Fruit fly (Drosophila melanogaster) whole organism, embryonic: ENCODE results near the gene Bmcp.

Source experiments
- CG10543 ChIP-seq: fragments of 200-800 bp; sonication (Bioruptor generic); optimal IDR thresholded peaks from 3 replicates; lab custom pipeline; 2017; ENCODE audit warnings: missing biosample characterization, mild to moderate bottlenecking, missing genetic modification characterization, moderate library complexity
- CG11560 ChIP-seq: fragments of 200-800 bp; sonication (Bioruptor generic); IDR thresholded peaks from 3 replicates; pipeline ENCODE4 v1.3.6; 2022; ENCODE audit warnings: missing biosample characterization, missing genetic modification characterization
- CG12155 ChIP-seq: fragments of 200-800 bp; sonication (Bioruptor generic); optimal IDR thresholded peaks from 3 replicates; lab custom pipeline; 2016; ENCODE audit warnings: missing biosample characterization, missing genetic modification characterization
- CG12659 ChIP-seq: fragments of 200-800 bp; sonication (Bioruptor generic); optimal IDR thresholded peaks from 3 replicates; lab custom pipeline; 2017; ENCODE audit warnings: mild to moderate bottlenecking, missing biosample characterization, missing genetic modification reagents, missing genetic modification characterization
- CG13287 ChIP-seq: fragments of 200-800 bp; sonication (Bioruptor generic); IDR thresholded peaks from 2 replicates; pipeline ENCODE4 v1.3.6; 2022; ENCODE audit warnings: missing biosample characterization, missing genetic modification characterization; ENCODE audit not compliant: partially characterized antibody
- CG13424 ChIP-seq: fragments of 200-800 bp; sonication (Bioruptor generic); optimal IDR thresholded peaks from 2 replicates; lab custom pipeline; 2019; ENCODE audit warnings: missing biosample characterization, mild to moderate bottlenecking, missing genetic modification characterization, moderate library complexity
- CG13624 ChIP-seq: fragments of 200-800 bp; sonication (Bioruptor generic); optimal IDR thresholded peaks from 2 replicates; lab custom pipeline; 2016; ENCODE audit warnings: missing biosample characterization, missing genetic modification characterization
- CG13894 ChIP-seq: fragments of 200-800 bp; sonication (Bioruptor generic); optimal IDR thresholded peaks from 3 replicates; lab custom pipeline; 2018; ENCODE audit warnings: missing biosample characterization, mild to moderate bottlenecking, missing genetic modification characterization, moderate library complexity
- CG14014 ChIP-seq: fragments of 200-800 bp; sonication (Bioruptor generic); IDR thresholded peaks from 2 replicates; pipeline ENCODE4 v1.3.6; 2022; ENCODE audit warnings: missing biosample characterization, missing genetic modification characterization
- CG14441 ChIP-seq: fragments of 200-800 bp; sonication (Bioruptor generic); IDR thresholded peaks from 2 replicates; pipeline ENCODE4 v1.3.6; 2022; ENCODE audit warnings: missing biosample characterization, missing genetic modification characterization
- CG14710 ChIP-seq: fragments of 200-800 bp; sonication (Bioruptor generic); optimal IDR thresholded peaks from 3 replicates; lab custom pipeline; 2019; ENCODE audit warnings: missing biosample characterization, mild to moderate bottlenecking, missing genetic modification characterization, moderate library complexity
- CG18011 ChIP-seq: fragments of 200-800 bp; sonication (Bioruptor generic); optimal IDR thresholded peaks from 2 replicates; lab custom pipeline; 2017; ENCODE audit warnings: missing biosample characterization, missing genetic modification characterization, mild to moderate bottlenecking, moderate library complexity, missing genotype
- CG18764 ChIP-seq: fragments of 200-800 bp; sonication (Bioruptor generic); optimal IDR thresholded peaks from 3 replicates; lab custom pipeline; 2016; ENCODE audit warnings: missing biosample characterization, missing genetic modification characterization
- CG2678 ChIP-seq: fragments of 200-800 bp; sonication (Bioruptor generic); optimal IDR thresholded peaks from 3 replicates; lab custom pipeline; 2019; ENCODE audit warnings: missing biosample characterization, mild to moderate bottlenecking, missing genetic modification characterization, moderate library complexity
- CG3281 ChIP-seq: fragments of 200-800 bp; sonication (Bioruptor generic); optimal IDR thresholded peaks from 3 replicates; lab custom pipeline; 2017; ENCODE audit warnings: missing biosample characterization, mild to moderate bottlenecking, missing genetic modification characterization
- CG34224 ChIP-seq: fragments of 200-800 bp; sonication (Bioruptor generic); IDR thresholded peaks from 3 replicates; pipeline ENCODE4 v1.3.6; 2022; ENCODE audit warnings: missing biosample characterization, missing genetic modification characterization; ENCODE audit not compliant: partially characterized antibody
- CG34376 ChIP-seq: fragments of 200-800 bp; sonication (Bioruptor generic); optimal IDR thresholded peaks from 2 replicates; lab custom pipeline; 2018; ENCODE audit warnings: missing biosample characterization, mild to moderate bottlenecking, missing genetic modification characterization
- CG34422 ChIP-seq: fragments of 200-800 bp; sonication (Bioruptor generic); IDR thresholded peaks from 3 replicates; pipeline ENCODE4 v1.3.6; 2022; ENCODE audit warnings: missing biosample characterization, missing genetic modification characterization
- CG6791 ChIP-seq: fragments of 200-800 bp; sonication (Bioruptor generic); IDR thresholded peaks from 3 replicates; pipeline ENCODE4 v1.3.6; 2022; ENCODE audit warnings: missing biosample characterization, missing genetic modification characterization; ENCODE audit not compliant: partially characterized antibody
- CG8388 ChIP-seq: fragments of 200-800 bp; sonication (Bioruptor generic); optimal IDR thresholded peaks from 2 replicates; lab custom pipeline; 2019; ENCODE audit warnings: missing biosample characterization, mild to moderate bottlenecking, missing genetic modification characterization, moderate library complexity
- CG8924 ChIP-seq: fragments of 200-800 bp; optimal IDR thresholded peaks from 3 replicates; lab custom pipeline; 2019; ENCODE audit warnings: missing biosample characterization, mild to moderate bottlenecking, missing genetic modification characterization, moderate library complexity
- Dref ChIP-seq: fragments of 200-800 bp; sonication (Bioruptor generic); IDR thresholded peaks from 2 replicates; pipeline ENCODE4 v1.3.6; 2022; ENCODE audit warnings: missing biosample characterization, missing genetic modification characterization
- Fer3 ChIP-seq: fragments of 200-800 bp; sonication (Bioruptor generic); optimal IDR thresholded peaks from 2 replicates; lab custom pipeline; 2018; ENCODE audit warnings: missing biosample characterization, mild to moderate bottlenecking, missing genetic modification characterization, moderate library complexity
- HmgZ ChIP-seq: fragments of 200-800 bp; sonication (Bioruptor generic); optimal IDR thresholded peaks from 2 replicates; lab custom pipeline; 2018; ENCODE audit warnings: missing biosample characterization, mild to moderate bottlenecking, missing genetic modification characterization
- Hr39 ChIP-seq: fragments of >200 bp; optimal IDR thresholded peaks from 2 replicates; lab custom pipeline; 2017
- Lhr ChIP-seq: fragments of 200-800 bp; sonication (Bioruptor generic); optimal IDR thresholded peaks from 3 replicates; lab custom pipeline; 2017; ENCODE audit warnings: mild to moderate bottlenecking, missing biosample characterization, missing genetic modification reagents, missing genetic modification characterization
- Nf-YC ChIP-seq: fragments of 200-800 bp; optimal IDR thresholded peaks from 3 replicates; lab custom pipeline; 2019; ENCODE audit warnings: missing biosample characterization, mild to moderate bottlenecking, missing genetic modification characterization, moderate library complexity
- Scr ChIP-seq: fragments of 200-800 bp; sonication (Bioruptor generic); IDR thresholded peaks from 2 replicates; pipeline ENCODE4 v1.3.6; 2022; ENCODE audit warnings: missing biosample characterization, missing genetic modification characterization; ENCODE audit not compliant: partially characterized antibody
- Sry-δ ChIP-seq: fragments of 200-800 bp; sonication (Bioruptor generic); optimal IDR thresholded peaks from 2 replicates; lab custom pipeline; 2016; ENCODE audit warnings: missing biosample characterization, missing genetic modification characterization
- crp ChIP-seq, 2 experiments: fragments of 200-800 bp; sonication (Bioruptor generic); optimal IDR thresholded peaks; 2 replicates in 1 of 2; 3 replicates in 1 of 2; lab custom pipeline; 2017; ENCODE audit warnings: missing biosample characterization in 2 of 2, missing genetic modification characterization in 2 of 2, mild to moderate bottlenecking in 1 of 2, moderate library complexity in 1 of 2
- dimm ChIP-seq: fragments of 200-800 bp; sonication (Bioruptor generic); IDR thresholded peaks from 2 replicates; pipeline ENCODE4 v1.3.6; 2022; ENCODE audit warnings: missing biosample characterization, missing genetic modification characterization
- dpn ChIP-seq, 2 experiments: fragments of 200-800 bp; sonication (Bioruptor generic); optimal IDR thresholded peaks; 3 replicates each; lab custom pipeline; 2016; ENCODE audit warnings: missing biosample characterization in 2 of 2, missing genetic modification characterization in 2 of 2
- exex ChIP-seq: fragments of 200-800 bp; sonication (Bioruptor generic); optimal IDR thresholded peaks from 4 replicates; lab custom pipeline; 2018; ENCODE audit warnings: missing biosample characterization, mild to moderate bottlenecking, missing genetic modification characterization, moderate library complexity
- gfzf ChIP-seq: fragments of 200-800 bp; sonication (Bioruptor generic); optimal IDR thresholded peaks from 2 replicates; lab custom pipeline; 2016; ENCODE audit warnings: missing biosample characterization, mild to moderate bottlenecking, missing genetic modification characterization, moderate library complexity
- grn ChIP-seq: fragments of 200-800 bp; sonication (Bioruptor generic); optimal IDR thresholded peaks from 3 replicates; lab custom pipeline; 2017; ENCODE audit warnings: missing biosample characterization, missing genetic modification characterization
- gsb-n ChIP-seq: fragments of 200-800 bp; sonication (Bioruptor generic); optimal IDR thresholded peaks from 3 replicates; lab custom pipeline; 2018; ENCODE audit warnings: missing biosample characterization, mild to moderate bottlenecking, missing genetic modification characterization
- insv ChIP-seq, 2 experiments: fragments of 200-800 bp; sonication (Bioruptor generic); optimal IDR thresholded peaks; 3 replicates each; lab custom pipeline; 2016 to 2018; ENCODE audit warnings: missing biosample characterization in 2 of 2, missing genetic modification characterization in 2 of 2
- klu ChIP-seq: fragments of 200-800 bp; sonication (Bioruptor generic); IDR thresholded peaks from 2 replicates; pipeline ENCODE4 v1.3.6; 2022; ENCODE audit warnings: missing biosample characterization, missing genetic modification characterization
- lab ChIP-seq: fragments of 200-800 bp; sonication (Bioruptor generic); optimal IDR thresholded peaks from 3 replicates; lab custom pipeline; 2017; ENCODE audit warnings: missing biosample characterization, missing genetic modification characterization, mild to moderate bottlenecking, moderate library complexity, missing genetic modification reagents
- mirr ChIP-seq: fragments of 200-800 bp; sonication (Bioruptor generic); optimal IDR thresholded peaks from 3 replicates; lab custom pipeline; 2018; ENCODE audit warnings: missing biosample characterization, mild to moderate bottlenecking, missing genetic modification characterization
- phol ChIP-seq: fragments of 200-800 bp; sonication (Bioruptor generic); optimal IDR thresholded peaks from 3 replicates; lab custom pipeline; 2018; ENCODE audit warnings: missing biosample characterization, mild to moderate bottlenecking, missing genetic modification characterization, moderate library complexity
- pita ChIP-seq: fragments of 200-800 bp; sonication (Bioruptor generic); optimal IDR thresholded peaks from 2 replicates; lab custom pipeline; 2017; ENCODE audit warnings: missing biosample characterization, mild to moderate bottlenecking, missing genetic modification characterization
- pzg ChIP-seq: fragments of 200-800 bp; sonication (Bioruptor generic); optimal IDR thresholded peaks from 3 replicates; lab custom pipeline; 2018; ENCODE audit warnings: missing biosample characterization, mild to moderate bottlenecking, missing genetic modification characterization, moderate library complexity
- scrt ChIP-seq: fragments of 200-800 bp; sonication (Bioruptor generic); optimal IDR thresholded peaks from 2 replicates; lab custom pipeline; 2018; ENCODE audit warnings: missing biosample characterization, mild to moderate bottlenecking, missing genetic modification characterization, moderate library complexity
- sd ChIP-seq: fragments of 200-800 bp; sonication (Bioruptor generic); optimal IDR thresholded peaks from 3 replicates; lab custom pipeline; 2018; ENCODE audit warnings: missing biosample characterization, mild to moderate bottlenecking, missing genetic modification characterization, moderate library complexity
- zen ChIP-seq: fragments of 200-800 bp; sonication (Bioruptor generic); optimal IDR thresholded peaks from 3 replicates; lab custom pipeline; 2018; ENCODE audit warnings: missing biosample characterization, mild to moderate bottlenecking, missing genetic modification characterization, moderate library complexity

Bmcp gene

dm6 chr3L:11689832-11690602, 30.7 kb upstream of the Bmcp start (continued):
- TF ChIP-seq CG3281 (GFP tag; lab: Kevin White, UChicago) (peak; percentile 15), CG14014 (0 out of 2 replicates have a peak, but pooled peaks have one; percentile 23), CG2678 (peak; percentile 19), lab (GFP tag; lab: Kevin White, UChicago) (peak; percentile 28), Fer3 (no peak), Nf-YC (tag; lab: Kevin White, UChicago) (peak; percentile 30), exex (tag; lab: Kevin White, UChicago) (peak; percentile 98), sd (tag; lab: Kevin White, UChicago) (peak; percentile 48), grn (GFP tag; lab: Kevin White, UChicago) (peak; percentile 87), CG34376 (GFP tag; lab: Kevin White, UChicago) (peak; percentile 74), mirr (GFP tag; lab: Kevin White, UChicago) (peak; percentile 93), CG10543 (GFP tag; lab: Kevin White, UChicago) (peak; percentile 19), CG13894 (no peak)

- no peak for TF ChIP-seq Hr39 (lab: Kevin White, UChicago)
- peak; percentile 61 for TF ChIP-seq CG13287 (GFP tag; lab: Robert Waterston, UW)
- peak; percentile 14 for TF ChIP-seq gsb-n (tag; lab: Kevin White, UChicago)
- no peak for TF ChIP-seq CG12155 (GFP tag; lab: Kevin White, UChicago)
- TF ChIP-seq CG34224 (GFP tag; lab: Robert Waterston, UW), result 0 out of 3 replicates have a peak, but pooled peaks have one; percentile 36
- peak in 1 of 2 experiments; percentile 29 for TF ChIP-seq insv (GFP tag; optimal IDR thresholded peaks at IDR 0.05; lab: Kevin White, UChicago)
- peak; percentile 45 for TF ChIP-seq Sry-δ
- no peak for TF ChIP-seq klu (GFP tag; lab: Robert Waterston, UW)
- no peak for TF ChIP-seq CG18764 (GFP tag; lab: Kevin White, UChicago)
- TF ChIP-seq CG34376 (GFP tag; lab: Kevin White, UChicago), result peak; percentile 39
- peak; percentile 75 for TF ChIP-seq CG8924 (tag; lab: Kevin White, UChicago)
- TF ChIP-seq CG12659 (GFP tag; lab: Kevin White, UChicago), result peak; percentile 42
- peak; percentile 75 for TF ChIP-seq Dref (GFP tag; lab: Robert Waterston, UW)
- no peak for TF ChIP-seq CG8388 (GFP tag; lab: Kevin White, UChicago)
- TF ChIP-seq CG6791 (GFP tag; lab: Robert Waterston, UW), result peak; percentile 27; the same call in 1 of the 3 replicates
- TF ChIP-seq pita, result peak; percentile 75
- peak; percentile 72 for TF ChIP-seq pzg
- TF ChIP-seq CG18011 (GFP tag; lab: Kevin White, UChicago), result no peak
- TF ChIP-seq zen (tag; lab: Kevin White, UChicago), result peak; percentile 37
- peak; percentile 68 for TF ChIP-seq scrt (GFP tag; lab: Kevin White, UChicago)
- TF ChIP-seq CG13424 (tag; lab: Kevin White, UChicago), result no peak
- TF ChIP-seq dpn (GFP tag; optimal IDR thresholded peaks at IDR 0.05; lab: Kevin White, UChicago), result no peak
- peak; percentile 19 for TF ChIP-seq phol (tag; lab: Kevin White, UChicago)
- TF ChIP-seq CG14441 (GFP tag; lab: Robert Waterston, UW), result no peak
- no peak for TF ChIP-seq dimm (GFP tag; lab: Robert Waterston, UW)
- peak; percentile 55 for TF ChIP-seq CG14710 (tag; lab: Kevin White, UChicago)
- TF ChIP-seq Lhr, result no peak
- peak; percentile 54 for TF ChIP-seq gfzf
- peak; percentile 49 for TF ChIP-seq HmgZ (tag; lab: Kevin White, UChicago)
- TF ChIP-seq CG11560 (tag; lab: Robert Waterston, UW), result peak; percentile 98
- peak; percentile 49 for TF ChIP-seq Scr
- TF ChIP-seq crp (GFP tag; optimal IDR thresholded peaks at IDR 0.05; lab: Kevin White, UChicago), result peak; percentile 97 to 99
- TF ChIP-seq CG34422 (GFP tag; lab: Robert Waterston, UW), result peak; percentile 1; the same call in 1 of the 3 replicates
- TF ChIP-seq CG13624, result peak; percentile 89
Measured at dm6 chr3L:11691203-11691797, 29.4 kb upstream of the Bmcp start, which contains the start of the genes Pldn and CG14135. Gene Pldn (minus strand): TSS chr3L:11691399. Gene CG14135 (plus strand): TSS chr3L:11691571.
